Fruit fly (Drosophila melanogaster) whole organism, pupa: ENCODE measurements around the gene Gdap1.
A peak's percentile ranks its signal among the peaks of the same experiment; 100 is the strongest.

Experiments
- CG12605 ChIP-seq: fragments of 200-800 bp; sonication (Bioruptor generic); IDR thresholded peaks from 2 replicates; pipeline ENCODE4 v1.3.6; 2022; ENCODE audit warnings: missing biosample characterization, missing genetic modification characterization
- CG14655 ChIP-seq: fragments of 200-800 bp; sonication (Bioruptor generic); optimal IDR thresholded peaks from 3 replicates; lab custom pipeline; 2017; ENCODE audit warnings: mild to moderate bottlenecking, missing biosample characterization, missing genetic modification reagents, missing genetic modification characterization
- CG17806 ChIP-seq: fragments of 200-800 bp; sonication (Bioruptor generic); optimal IDR thresholded peaks from 2 replicates; lab custom pipeline; 2018; ENCODE audit warnings: missing biosample characterization, mild to moderate bottlenecking, missing genetic modification characterization, moderate library complexity
- CG8159 ChIP-seq: fragments of 200-800 bp; sonication (Bioruptor generic); optimal IDR thresholded peaks from 3 replicates; lab custom pipeline; 2018; ENCODE audit warnings: missing biosample characterization, mild to moderate bottlenecking, missing genetic modification characterization, moderate library complexity
- Pif1A ChIP-seq: fragments of 200-800 bp; sonication (Bioruptor generic); optimal IDR thresholded peaks from 3 replicates; lab custom pipeline; 2016; ENCODE audit warnings: missing biosample characterization, missing genetic modification characterization
- Pif1B ChIP-seq: fragments of 200-800 bp; sonication (Bioruptor generic); optimal IDR thresholded peaks from 3 replicates; lab custom pipeline; 2016; ENCODE audit warnings: missing biosample characterization, missing genetic modification characterization

- TF ChIP-seq Pif1A (GFP tag; lab: Kevin White, UChicago) = peak; percentile 37
- TF ChIP-seq CG8159 (tag; lab: Kevin White, UChicago) = peak; percentile 13
- TF ChIP-seq CG14655 (GFP tag; lab: Kevin White, UChicago) = peak; percentile 12
- TF ChIP-seq CG17806 (tag; lab: Kevin White, UChicago) = no peak
- TF ChIP-seq CG12605 = peak; percentile 33; the same call in 1 of the 2 replicates
- no peak for TF ChIP-seq Pif1B (GFP tag; lab: Kevin White, UChicago)
These were observed 45.1 kb upstream of the Gdap1 start for dm6 chr3L:5096674-5097073.
